Fruit fly (Drosophila melanogaster): ENCODE results near the gene LManI.

The LManI gene

dm6 chr2L:10476879-10477278 lies 19.8 kb upstream of the LManI start, which contains the start of gene RluA-2:
RluA-2 (plus strand) TSS chr2L:10477073.
- 0 out of 3 replicates have a peak, but pooled peaks have one; percentile 11 for TF ChIP-seq row (GFP tag; IDR thresholded peaks at IDR 0.05)
- no peak for TF ChIP-seq CG1024 (GFP tag; IDR thresholded peaks at IDR 0.05)
- peak; percentile 24; the same call in 1 of the 2 replicates for TF ChIP-seq Bgb (GFP tag; IDR thresholded peaks at IDR 0.05; ENCODE audit: partially characterized antibody)
- peak; percentile 81 for TF ChIP-seq Myb (GFP tag; optimal IDR thresholded peaks at IDR 0.05)
- TF ChIP-seq E2f2 (GFP tag; IDR thresholded peaks at IDR 0.05), result peak; percentile 48
- peak; percentile 33 for TF ChIP-seq BEAF-32 (GFP tag; optimal IDR thresholded peaks at IDR 0.05)
- no peak for TF ChIP-seq Blimp-1 (GFP tag; optimal IDR thresholded peaks at IDR 0.05)
- TF ChIP-seq CG2116 (GFP tag; optimal IDR thresholded peaks at IDR 0.05), result peak; percentile 4
- no peak for TF ChIP-seq CG16813 (GFP tag; IDR thresholded peaks at IDR 0.05; ENCODE audit: partially characterized antibody)
- TF ChIP-seq CG17385 (GFP tag; optimal IDR thresholded peaks at IDR 0.05), result no peak
- peak; percentile 22 for TF ChIP-seq pzg (GFP tag; optimal IDR thresholded peaks at IDR 0.05)
- TF ChIP-seq CG18599 (GFP tag; optimal IDR thresholded peaks at IDR 0.05), result no peak
- peak; percentile 49 for TF ChIP-seq Dp (GFP tag; optimal IDR thresholded peaks at IDR 0.05)
- peak; percentile 58 for TF ChIP-seq Dref (GFP tag; IDR thresholded peaks at IDR 0.05)
- no peak for TF ChIP-seq az2 (GFP tag; optimal IDR thresholded peaks at IDR 0.05)
- peak; percentile 94 for TF ChIP-seq wek (GFP tag; optimal IDR thresholded peaks at IDR 0.05)
- TF ChIP-seq CG13287 (GFP tag; IDR thresholded peaks at IDR 0.05; ENCODE audit: partially characterized antibody), result peak; percentile 61
- TF ChIP-seq zen2 (GFP tag; IDR thresholded peaks at IDR 0.05; ENCODE audit: partially characterized antibody), result no peak
- TF ChIP-seq hbn (GFP tag; IDR thresholded peaks at IDR 0.05; ENCODE audit: partially characterized antibody), result peak; percentile 15; the same call in 1 of the 2 replicates
- TF ChIP-seq ems (GFP tag; optimal IDR thresholded peaks at IDR 0.05), result no peak
- TF ChIP-seq MBD-R2 (GFP tag; IDR thresholded peaks at IDR 0.05), result peak; percentile 52; the same call in 1 of the 2 replicates
- no peak for TF ChIP-seq D19A (tag; optimal IDR thresholded peaks at IDR 0.05)
- TF ChIP-seq amos (GFP tag; IDR thresholded peaks at IDR 0.05; ENCODE audit: partially characterized antibody), result peak; percentile 18; the same call in 1 of the 2 replicates
- TF ChIP-seq hb (GFP tag; IDR thresholded peaks at IDR 0.05; ENCODE audit: partially characterized antibody), result no peak
- no peak for TF ChIP-seq Ets65A (GFP tag)
- 0 out of 4 replicates have a peak, but pooled peaks have one; percentile 43 for TF ChIP-seq Dll (GFP tag; IDR thresholded peaks at IDR 0.05; ENCODE audit: partially characterized antibody)
- peak; percentile 38 for TF ChIP-seq stwl (tag; optimal IDR thresholded peaks at IDR 0.05)
- TF ChIP-seq eve (GFP tag; optimal IDR thresholded peaks at IDR 0.05), result peak in 1 of 2 experiments; percentile 26
- TF ChIP-seq CG7372 (GFP tag; IDR thresholded peaks at IDR 0.05), result no peak
- TF ChIP-seq sna (GFP tag; IDR thresholded peaks at IDR 0.05; ENCODE audit: partially characterized antibody), result 0 out of 2 replicates have a peak, but pooled peaks have one; percentile 40
- TF ChIP-seq CG15514 (GFP tag; optimal IDR thresholded peaks at IDR 0.05), result peak; percentile 98
- TF ChIP-seq Hsf (GFP tag; optimal IDR thresholded peaks at IDR 0.05), result no peak
- peak; percentile 53; the same call in 1 of the 2 replicates for TF ChIP-seq Scr (GFP tag; IDR thresholded peaks at IDR 0.05; ENCODE audit: partially characterized antibody)

- TF ChIP-seq B-H1 (GFP tag; IDR thresholded peaks at IDR 0.05), result no peak
- TF ChIP-seq CG5180 (GFP tag; optimal IDR thresholded peaks at IDR 0.05), result peak; percentile 91
- TF ChIP-seq CG9727 (GFP tag; optimal IDR thresholded peaks at IDR 0.05), result no peak
- no peak for TF ChIP-seq pan (optimal IDR thresholded peaks at IDR 0.05)
- no peak for TF ChIP-seq pan (GFP tag; optimal IDR thresholded peaks at IDR 0.05 in 1 of 2, IDR thresholded peaks at IDR 0.05 in 1 of 2)
These were observed 17.8 kb upstream of the LManI start for dm6 chr2L:10474815-10475214.

Data from whole organism, embryonic.